Worm (Caenorhabditis elegans): ENCODE results near the gene Y75B12B.13.

DNA sequence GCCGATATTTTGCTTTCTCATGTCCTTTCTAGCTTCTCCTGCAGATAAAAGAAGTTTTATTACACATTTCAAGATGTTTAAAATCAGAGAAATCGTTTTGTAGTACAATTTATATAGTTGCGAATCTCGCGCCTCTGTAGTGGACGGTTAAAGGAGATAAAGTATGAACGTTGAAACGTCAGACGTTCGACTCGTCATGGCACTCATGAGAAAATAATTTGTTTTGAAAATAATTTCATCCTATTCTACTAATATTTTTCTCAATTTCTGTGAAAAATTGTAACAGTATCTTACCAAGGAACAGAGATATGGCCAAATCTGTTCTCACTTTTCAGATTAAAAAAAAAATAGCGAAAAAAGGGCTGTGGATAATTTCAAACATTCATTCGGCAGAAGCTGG, 46.0 kb downstream of the Y75B12B.13 start, which contains the start of gene T09F5.20:
- TF ChIP-seq ref-1 (GFP tag; conservative IDR thresholded peaks at IDR 0.05) (no peak), T22C8.4 (GFP tag; IDR thresholded peaks at IDR 0.05) (no peak), tab-1 (GFP tag; IDR thresholded peaks at IDR 0.05) (no peak), med-1 (GFP tag; optimal IDR thresholded peaks at IDR 0.05; ENCODE audit: insufficient read depth) (no peak), cog-1 (tag; optimal IDR thresholded peaks at IDR 0.05) (no peak), klf-2 (GFP tag; conservative IDR thresholded peaks at IDR 0.05) (no peak), flt-1 (GFP tag; IDR thresholded peaks at IDR 0.05) (no peak), ztf-23 (GFP tag; IDR thresholded peaks at IDR 0.05) (no peak), ztf-29 (GFP tag; IDR thresholded peaks at IDR 0.05) (no peak)
